Fruit fly (Drosophila melanogaster) whole organism: ENCODE data around the gene wda.

Experiments
- CG8478 ChIP-seq: fragments of >200 bp; optimal IDR thresholded peaks from 2 replicates; lab custom pipeline; 2018; ENCODE audit warnings: inconsistent platforms
- Dll ChIP-seq: fragments of >200 bp; optimal IDR thresholded peaks from 2 replicates; lab custom pipeline; 2017
- EcR ChIP-seq, 2 experiments: fragments of >200 bp; optimal IDR thresholded peaks; 2 replicates each; lab custom pipeline; 2017; ENCODE audit warnings: missing biosample characterization in 2 of 2, missing genetic modification characterization in 2 of 2, missing genetic modification reagents in 2 of 2
- psq ChIP-seq: fragments of >200 bp; optimal IDR thresholded peaks from 2 replicates; lab custom pipeline; 2017
- usp ChIP-seq: fragments of >200 bp; optimal IDR thresholded peaks from 2 replicates; lab custom pipeline; 2017; ENCODE audit warnings: missing biosample characterization, missing genetic modification characterization, mixed read lengths

DNA sequence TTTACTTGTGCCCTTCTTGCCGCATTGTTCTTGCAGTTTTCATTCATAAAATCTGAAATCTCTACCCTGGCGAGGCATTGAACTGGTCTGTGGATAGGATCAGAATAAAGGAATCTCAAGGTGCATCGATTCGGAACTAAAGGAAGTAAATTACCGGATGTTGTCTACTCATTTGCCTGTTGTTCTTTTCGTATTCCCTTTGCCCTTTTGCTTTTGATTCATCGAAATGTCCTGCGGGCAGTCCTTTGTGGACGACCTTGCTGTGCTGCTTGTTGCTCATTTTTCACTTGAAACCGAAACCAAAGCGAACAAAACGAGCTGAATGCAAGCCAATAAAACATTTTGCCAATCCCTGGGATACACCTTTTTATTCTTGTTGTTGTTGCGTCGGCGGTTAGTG lies 43.4 kb upstream of the wda start:
- no peak for TF ChIP-seq Dll (lab: Kevin White, UChicago)
- TF ChIP-seq EcR (GFP tag; optimal IDR thresholded peaks at IDR 0.05; lab: Kevin White, UChicago): no peak
- no peak for TF ChIP-seq usp (GFP tag; lab: Kevin White, UChicago)
- no peak for TF ChIP-seq psq
- no peak for TF ChIP-seq CG8478
